Worm (Caenorhabditis elegans) whole organism, late embryonic: Measurements from ENCODE around the gene B0563.6.

Experiments
- Y22D7AL.16 ChIP-seq: sonication (generic microtip); optimal IDR thresholded peaks from 2 replicates; lab custom pipeline; 2016; ENCODE audit warnings: missing genetic modification characterization, missing compliant biosample characterization
- ceh-6 ChIP-seq: fragments of 200-800 bp; sonication (Bioruptor generic); optimal IDR thresholded peaks from 2 replicates; lab custom pipeline; 2018; ENCODE audit warnings: mild to moderate bottlenecking, missing genetic modification characterization, missing compliant biosample characterization
- eyg-1 ChIP-seq: sonication (generic microtip); optimal IDR thresholded peaks from 2 replicates; lab custom pipeline; 2016; ENCODE audit warnings: missing genotype, missing genetic modification characterization, missing compliant biosample characterization
- lim-6 ChIP-seq: sonication (generic microtip); optimal IDR thresholded peaks from 2 replicates; lab custom pipeline; 2016; ENCODE audit warnings: missing genetic modification characterization, missing compliant biosample characterization
- pat-9 ChIP-seq: fragments of 200-800 bp; sonication (Bioruptor generic); optimal IDR thresholded peaks from 2 replicates; lab custom pipeline; 2018; ENCODE audit warnings: mild to moderate bottlenecking, missing genetic modification characterization, moderate library complexity, missing compliant biosample characterization
- sox-4 ChIP-seq: sonication (generic microtip); optimal IDR thresholded peaks from 2 replicates; lab custom pipeline; 2017; ENCODE audit warnings: mild to moderate bottlenecking, missing genetic modification characterization, inconsistent platforms, missing compliant biosample characterization

DNA sequence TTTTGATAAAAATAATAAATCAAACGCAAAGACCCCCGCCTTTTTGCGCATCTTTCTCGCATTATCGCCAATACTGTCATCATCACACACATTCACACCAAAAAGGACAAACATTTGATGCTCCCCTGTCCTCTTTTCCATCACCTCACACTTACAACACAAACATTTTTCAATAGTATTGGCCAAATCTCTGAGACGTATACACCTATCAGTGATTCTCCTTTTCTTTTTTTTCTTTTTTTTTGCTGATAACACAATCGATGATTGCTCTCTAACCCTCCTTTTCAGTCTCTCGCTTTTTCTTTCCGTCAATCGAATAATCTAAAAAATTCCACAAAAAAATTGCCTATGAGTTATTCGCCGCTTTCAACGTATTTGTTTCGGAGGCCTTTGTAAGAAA lies 40.6 kb upstream of the B0563.6 start:
- no peak for TF ChIP-seq Y22D7AL.16 (tag; lab: Kevin White, UChicago)
- no peak for TF ChIP-seq pat-9
- no peak for TF ChIP-seq lim-6 (tag; lab: Kevin White, UChicago)
- no peak for TF ChIP-seq eyg-1 (tag; lab: Kevin White, UChicago)
- no peak for TF ChIP-seq ceh-6 (GFP tag; lab: Kevin White, UChicago)
- no peak for TF ChIP-seq sox-4 (tag; lab: Kevin White, UChicago)
